Fruit fly (Drosophila melanogaster): ENCODE results near the gene capu.

DNA sequence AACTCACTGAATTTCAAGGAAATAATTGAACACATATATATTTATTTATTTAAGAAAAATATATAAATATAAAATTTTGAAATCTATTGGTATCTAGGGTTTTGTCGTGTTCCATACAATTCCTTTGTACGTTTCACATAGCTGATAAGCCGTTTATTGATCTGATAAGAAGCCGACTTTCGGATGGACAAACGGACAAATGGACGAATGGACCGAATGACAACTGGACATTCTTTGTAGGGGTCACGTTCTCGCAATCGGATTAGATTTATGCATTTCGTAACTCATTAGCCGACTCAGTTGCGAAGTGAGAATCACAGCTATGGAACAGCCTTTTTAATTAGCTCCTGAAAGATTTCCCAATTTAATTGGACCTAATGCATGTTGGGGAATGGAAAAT is 5.1 kb downstream of the capu start:
- TF ChIP-seq psq (optimal IDR thresholded peaks at IDR 0.05) (no peak), Myc (optimal IDR thresholded peaks at IDR 0.05) (no peak), h (optimal IDR thresholded peaks at IDR 0.05) (no peak), ttk (optimal IDR thresholded peaks at IDR 0.05) (no peak), insv (optimal IDR thresholded peaks at IDR 0.05) (no peak), Sin3A (optimal IDR thresholded peaks at IDR 0.05) (no peak)

Data from Kc167 (cell line).